Worm (Caenorhabditis elegans): ENCODE measurements around the gene istr-1.

- TF ChIP-seq elt-2 (tag; optimal IDR thresholded peaks at IDR 0.05): peak; percentile 80
- TF ChIP-seq ztf-4 (tag; optimal IDR thresholded peaks at IDR 0.05): no peak
- TF ChIP-seq skn-1 (tag; optimal IDR thresholded peaks at IDR 0.05): no peak
- no peak for TF ChIP-seq irx-1 (tag; optimal IDR thresholded peaks at IDR 0.05)
- TF ChIP-seq jun-1 (tag; optimal IDR thresholded peaks at IDR 0.05): peak; percentile 45
- TF ChIP-seq ztf-11 (tag; optimal IDR thresholded peaks at IDR 0.05): no peak
- no peak for TF ChIP-seq egl-27 (tag; optimal IDR thresholded peaks at IDR 0.05)
- TF ChIP-seq lin-15B (tag; optimal IDR thresholded peaks at IDR 0.05): no peak
- TF ChIP-seq mep-1 (tag; optimal IDR thresholded peaks at IDR 0.05): no peak
- no peak for TF ChIP-seq zag-1 (tag; optimal IDR thresholded peaks at IDR 0.05)
- no peak for TF ChIP-seq snpc-4 (tag; optimal IDR thresholded peaks at IDR 0.05)
These were observed 35.1 kb downstream of the istr-1 start for ce11 chrV:12732734-12733133.
